Fruit fly (Drosophila melanogaster): ENCODE measurements around the gene stas.

Gene stas

DNA sequence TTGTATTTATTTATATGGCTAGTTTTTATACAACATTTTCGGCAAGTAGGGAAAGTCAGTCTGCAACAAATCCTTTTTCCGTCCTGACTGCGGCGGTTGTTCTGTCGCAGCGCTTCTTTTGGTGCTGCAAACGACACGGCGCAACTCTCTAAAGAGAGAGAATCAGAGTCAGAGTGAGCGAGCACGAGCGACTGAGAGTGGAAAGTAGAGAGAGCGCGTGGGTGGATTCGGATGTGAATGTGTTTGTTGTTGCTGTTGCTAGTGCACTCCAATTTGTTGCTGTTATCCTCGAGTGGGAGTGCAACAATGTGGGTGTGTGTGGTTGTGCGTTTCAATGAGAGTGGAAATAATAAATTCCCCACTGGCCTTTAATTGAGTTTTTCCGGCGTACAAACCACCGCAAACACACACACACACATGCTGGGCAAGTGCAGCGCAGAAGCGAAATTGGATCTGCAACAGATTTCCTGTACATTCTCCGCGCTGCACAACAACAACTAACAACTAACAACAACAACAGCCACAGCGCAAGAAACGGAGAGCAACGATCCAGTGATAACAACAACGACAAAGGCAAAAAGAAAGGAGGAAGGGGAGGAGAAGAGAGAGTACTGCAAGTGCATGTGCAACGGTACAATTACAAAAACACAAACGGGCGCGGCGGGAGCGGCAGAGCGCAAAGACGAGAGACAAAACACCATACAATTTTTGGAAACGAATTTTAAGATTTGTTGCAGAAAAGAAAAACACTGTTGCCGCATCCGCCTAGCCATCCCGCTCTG, 23.7 kb upstream of the stas start:
- TF ChIP-seq CG32264 (GFP tag; optimal IDR thresholded peaks at IDR 0.05), result no peak
- TF ChIP-seq CG9705 (GFP tag; optimal IDR thresholded peaks at IDR 0.05), result no peak
- peak; percentile 37 to 73 for TF ChIP-seq dl (GFP tag; optimal IDR thresholded peaks at IDR 0.05; ENCODE audit: insufficient read depth in 1 of 2, partially characterized antibody in 2 of 2)
- TF ChIP-seq sv (GFP tag; optimal IDR thresholded peaks at IDR 0.05), result no peak
- TF ChIP-seq Dif (GFP tag; optimal IDR thresholded peaks at IDR 0.05; ENCODE audit: partially characterized antibody), result peak; percentile 71
- no peak for TF ChIP-seq Hnf4 (GFP tag; optimal IDR thresholded peaks at IDR 0.05)
- TF ChIP-seq tai (GFP tag; optimal IDR thresholded peaks at IDR 0.05), result no peak

DNA sequence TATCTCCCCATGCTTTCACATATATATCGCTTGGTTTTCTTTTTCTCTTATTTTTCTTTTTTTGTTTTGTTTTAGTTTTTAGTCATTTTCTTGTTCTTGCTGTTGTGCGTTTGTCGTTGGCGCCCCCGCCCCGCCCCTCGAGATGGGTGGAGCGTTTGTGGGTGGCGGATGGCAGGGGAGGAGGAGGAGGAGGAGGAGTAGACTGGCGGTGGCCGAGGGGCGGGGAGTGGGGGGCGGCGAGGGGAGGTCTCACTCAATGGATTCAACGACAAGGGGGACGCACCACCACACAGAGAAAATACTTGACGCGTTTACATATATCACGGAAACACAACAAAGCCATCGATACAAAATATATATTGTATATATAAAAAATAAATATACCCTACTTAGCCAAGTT, 13.1 kb upstream of the stas start:
- TF ChIP-seq sv (GFP tag; optimal IDR thresholded peaks at IDR 0.05) (no peak), woc (GFP tag; optimal IDR thresholded peaks at IDR 0.05) (no peak)

DNA sequence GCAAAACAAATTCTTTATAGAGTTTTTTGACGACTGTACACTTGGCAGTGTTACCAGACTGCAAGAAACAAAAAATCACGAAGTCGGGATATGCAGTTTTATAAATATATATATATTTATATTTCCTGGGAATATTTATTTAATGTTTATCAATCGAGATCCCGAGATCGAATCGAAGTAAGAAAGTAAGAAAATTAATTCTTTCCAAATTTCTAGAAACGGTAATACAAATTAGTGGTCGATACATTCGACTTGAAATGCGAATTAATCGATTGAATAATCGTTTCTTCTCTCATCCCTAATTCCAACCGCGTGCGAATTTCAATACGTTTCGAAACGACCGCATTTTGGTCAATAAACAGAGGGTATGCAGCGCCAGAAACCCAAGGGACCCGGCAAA, 8.3 kb upstream of the stas start, which contains the start of the genes CG8289 and CG5800:
CG8289 (minus strand) TSS at position 44 of the 400 bp plus-strand sequence.
CG5800 (plus strand) TSS at position 281 of the 400 bp plus-strand sequence.
- TF ChIP-seq Rel (GFP tag; optimal IDR thresholded peaks at IDR 0.05), result no peak
- peak; percentile 69 for TF ChIP-seq Rel (tag; optimal IDR thresholded peaks at IDR 0.05)
- no peak for TF ChIP-seq Myc (optimal IDR thresholded peaks at IDR 0.05)
- TF ChIP-seq brk (GFP tag; optimal IDR thresholded peaks at IDR 0.05), result no peak
- TF ChIP-seq CrebA (GFP tag; optimal IDR thresholded peaks at IDR 0.05; ENCODE audit: borderline replicate concordance), result no peak
- peak; percentile 43 for TF ChIP-seq HLH106 (tag; optimal IDR thresholded peaks at IDR 0.05)
- TF ChIP-seq rgr (GFP tag; optimal IDR thresholded peaks at IDR 0.05), result no peak

DNA sequence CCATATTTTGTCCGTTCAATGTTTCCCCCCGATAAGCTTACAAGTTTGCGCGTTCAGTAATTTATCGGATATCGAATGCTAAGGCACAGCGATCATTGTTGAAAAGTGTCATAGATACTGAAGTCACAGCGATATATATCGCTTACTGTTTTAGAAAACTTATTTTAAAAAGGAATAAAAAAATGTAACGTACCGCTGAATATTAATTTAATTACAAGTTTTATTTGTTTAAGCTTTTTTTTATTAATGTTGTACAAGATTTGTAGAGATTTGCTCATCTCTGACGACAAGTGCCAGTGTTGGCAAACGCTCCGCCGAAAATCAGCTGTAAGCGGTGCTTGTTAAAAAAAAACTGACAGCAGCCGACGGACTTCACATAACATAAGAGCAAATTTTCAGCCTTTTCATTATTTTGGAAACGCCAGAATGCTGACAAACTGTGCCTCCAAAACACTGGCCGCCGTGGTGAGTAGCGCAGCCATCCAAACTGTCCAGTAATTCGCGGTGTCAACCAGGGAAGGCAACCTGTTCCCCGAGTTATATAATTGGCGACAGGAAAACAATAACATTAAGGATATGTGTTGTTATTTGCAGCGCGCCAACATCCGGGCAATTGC, 4.4 kb upstream of the stas start, which contains the start of the genes corolla and ND-24:
corolla (minus strand) TSS at position 52 of the 617 bp plus-strand sequence.
ND-24 (plus strand) TSS at position 94 of the 617 bp plus-strand sequence.
- no peak for TF ChIP-seq Hr83 (GFP tag; optimal IDR thresholded peaks at IDR 0.05; ENCODE audit: poor library complexity, severe bottlenecking)
- no peak for TF ChIP-seq tai (GFP tag; optimal IDR thresholded peaks at IDR 0.05)
- peak; percentile 74 for TF ChIP-seq dsf (GFP tag; optimal IDR thresholded peaks at IDR 0.05; ENCODE audit: borderline replicate concordance)
- no peak for TF ChIP-seq pan (optimal IDR thresholded peaks at IDR 0.05)
- TF ChIP-seq dl (GFP tag; optimal IDR thresholded peaks at IDR 0.05; ENCODE audit: insufficient read depth in 1 of 2, partially characterized antibody in 2 of 2), result no peak
- peak; percentile 81 for TF ChIP-seq sv (GFP tag; optimal IDR thresholded peaks at IDR 0.05)
- TF ChIP-seq Jra (GFP tag; optimal IDR thresholded peaks at IDR 0.05), result peak; percentile 87
- TF ChIP-seq Abd-B (GFP tag; optimal IDR thresholded peaks at IDR 0.05), result no peak
- TF ChIP-seq usp (GFP tag; optimal IDR thresholded peaks at IDR 0.05), result no peak
- TF ChIP-seq Dif (GFP tag; optimal IDR thresholded peaks at IDR 0.05; ENCODE audit: partially characterized antibody), result no peak
- TF ChIP-seq jim (GFP tag; optimal IDR thresholded peaks at IDR 0.05), result no peak
- peak; percentile 43 for TF ChIP-seq Myc (optimal IDR thresholded peaks at IDR 0.05)
- TF ChIP-seq HLH106 (tag; optimal IDR thresholded peaks at IDR 0.05), result peak; percentile 64
- peak in 1 of 2 experiments; percentile 86 for TF ChIP-seq foxo (GFP tag; optimal IDR thresholded peaks at IDR 0.05)
- TF ChIP-seq h (GFP tag; optimal IDR thresholded peaks at IDR 0.05), result peak; percentile 87
- peak; percentile 43 for TF ChIP-seq CG32264 (GFP tag; optimal IDR thresholded peaks at IDR 0.05)
- peak; percentile 28 for TF ChIP-seq CG9705 (GFP tag; optimal IDR thresholded peaks at IDR 0.05)
- peak; percentile 92 for TF ChIP-seq Hnf4 (GFP tag; optimal IDR thresholded peaks at IDR 0.05)
- TF ChIP-seq GATAd (GFP tag; optimal IDR thresholded peaks at IDR 0.05), result peak; percentile 70
- peak; percentile 83 for TF ChIP-seq fru (GFP tag; optimal IDR thresholded peaks at IDR 0.05)
- no peak for TF ChIP-seq Hr78 (GFP tag; optimal IDR thresholded peaks at IDR 0.05)
- TF ChIP-seq Dfd (GFP tag; optimal IDR thresholded peaks at IDR 0.05), result no peak
- no peak for TF ChIP-seq CrebA (GFP tag; optimal IDR thresholded peaks at IDR 0.05; ENCODE audit: borderline replicate concordance)
- peak; percentile 72 for TF ChIP-seq psq (GFP tag; optimal IDR thresholded peaks at IDR 0.05)
- TF ChIP-seq OdsH (GFP tag; optimal IDR thresholded peaks at IDR 0.05), result peak; percentile 77
- no peak for TF ChIP-seq N (GFP tag; optimal IDR thresholded peaks at IDR 0.05)
- no peak for TF ChIP-seq Rel (GFP tag; optimal IDR thresholded peaks at IDR 0.05)
- peak; percentile 53 for TF ChIP-seq Rel (tag; optimal IDR thresholded peaks at IDR 0.05)
- no peak for TF ChIP-seq br (GFP tag; optimal IDR thresholded peaks at IDR 0.05)
- peak; percentile 85 for TF ChIP-seq rgr (GFP tag; optimal IDR thresholded peaks at IDR 0.05)
- TF ChIP-seq Sp1 (GFP tag; optimal IDR thresholded peaks at IDR 0.05), result peak; percentile 67
- TF ChIP-seq Mio (GFP tag; optimal IDR thresholded peaks at IDR 0.05), result peak; percentile 33
- TF ChIP-seq dmrt93B (GFP tag; optimal IDR thresholded peaks at IDR 0.05), result no peak
- TF ChIP-seq brk (GFP tag; optimal IDR thresholded peaks at IDR 0.05), result no peak
- TF ChIP-seq Vsx2 (GFP tag; optimal IDR thresholded peaks at IDR 0.05; ENCODE audit: partially characterized antibody), result no peak
- TF ChIP-seq lola (GFP tag; optimal IDR thresholded peaks at IDR 0.05), result no peak
- TF ChIP-seq ey (GFP tag; optimal IDR thresholded peaks at IDR 0.05), result peak; percentile 81
- TF ChIP-seq woc (GFP tag; optimal IDR thresholded peaks at IDR 0.05), result peak; percentile 89
- TF ChIP-seq sage (GFP tag; optimal IDR thresholded peaks at IDR 0.05), result no peak
